Worm (Caenorhabditis elegans) whole organism, late embryonic: ENCODE results near the gene gst-35.

Experiments used
- C08G9.2 ChIP-seq: sonication (generic microtip); optimal IDR thresholded peaks from 2 replicates; lab custom pipeline; 2016; ENCODE audit warnings: mild to moderate bottlenecking, missing genetic modification characterization, moderate library complexity, missing compliant biosample characterization
- K09A11.1 ChIP-seq: sonication (generic microtip); optimal IDR thresholded peaks from 2 replicates; lab custom pipeline; 2017; ENCODE audit warnings: antibody characterized with exemption, mild to moderate bottlenecking, missing genetic modification characterization, missing compliant biosample characterization; ENCODE audit not compliant: insufficient read depth
- T23F11.4 ChIP-seq: fragments of 200-800 bp; sonication (Bioruptor generic); optimal IDR thresholded peaks from 2 replicates; lab custom pipeline; 2018; ENCODE audit warnings: mild to moderate bottlenecking, missing genetic modification characterization, missing compliant biosample characterization
- Y22D7AL.16 ChIP-seq: sonication (generic microtip); optimal IDR thresholded peaks from 2 replicates; lab custom pipeline; 2016; ENCODE audit warnings: missing genetic modification characterization, missing compliant biosample characterization
- ahr-1 ChIP-seq: sonication (generic microtip); optimal IDR thresholded peaks from 2 replicates; lab custom pipeline; 2016; ENCODE audit warnings: missing genetic modification characterization, missing compliant biosample characterization
- ama-1 ChIP-seq: fragments of 150-350 bp; optimal IDR thresholded peaks from 2 replicates; lab custom pipeline; 2014
- ceh-14 ChIP-seq: sonication (generic microtip); optimal IDR thresholded peaks from 2 replicates; lab custom pipeline; 2016; ENCODE audit warnings: missing genotype, missing genetic modification characterization, missing compliant biosample characterization
- ceh-19 ChIP-seq: fragments of 200-800 bp; sonication (Bioruptor generic); optimal IDR thresholded peaks from 2 replicates; lab custom pipeline; 2018; ENCODE audit warnings: mild to moderate bottlenecking, missing genetic modification characterization, missing compliant biosample characterization
- ceh-22 ChIP-seq: sonication (generic microtip); optimal IDR thresholded peaks from 2 replicates; lab custom pipeline; 2017; ENCODE audit warnings: missing biosample characterization, missing genetic modification characterization
- ceh-30 ChIP-seq: fragments of 150-350 bp; optimal IDR thresholded peaks from 2 replicates; lab custom pipeline; 2014; ENCODE audit warnings: missing biosample characterization, missing genetic modification characterization
- ceh-31 ChIP-seq: sonication (generic microtip); optimal IDR thresholded peaks from 2 replicates; lab custom pipeline; 2016; ENCODE audit warnings: missing genetic modification characterization, missing compliant biosample characterization
- ceh-48 ChIP-seq: sonication (generic microtip); optimal IDR thresholded peaks from 2 replicates; lab custom pipeline; 2016; ENCODE audit warnings: missing genetic modification characterization, inconsistent platforms, missing compliant biosample characterization
- che-1 ChIP-seq: sonication (generic microtip); optimal IDR thresholded peaks from 2 replicates; lab custom pipeline; 2016; ENCODE audit warnings: mild to moderate bottlenecking, missing genetic modification characterization, missing compliant biosample characterization
- dmd-4 ChIP-seq: sonication (generic microtip); optimal IDR thresholded peaks from 2 replicates; lab custom pipeline; 2016; ENCODE audit warnings: borderline replicate concordance, missing genetic modification characterization, missing compliant biosample characterization
- elt-2 ChIP-seq: sonication (generic microtip); optimal IDR thresholded peaks from 2 replicates; lab custom pipeline; 2016; ENCODE audit warnings: missing genetic modification reagents, missing genetic modification characterization, missing compliant biosample characterization
- ets-4 ChIP-seq: sonication (generic microtip); optimal IDR thresholded peaks from 2 replicates; lab custom pipeline; 2016; ENCODE audit warnings: missing genetic modification characterization, missing compliant biosample characterization
- eyg-1 ChIP-seq: sonication (generic microtip); optimal IDR thresholded peaks from 2 replicates; lab custom pipeline; 2016; ENCODE audit warnings: missing genotype, missing genetic modification characterization, missing compliant biosample characterization
- fax-1 ChIP-seq: sonication (generic microtip); optimal IDR thresholded peaks from 2 replicates; lab custom pipeline; 2016; ENCODE audit warnings: missing genotype, missing genetic modification characterization, missing compliant biosample characterization
- fkh-10 ChIP-seq: fragments of 150-350 bp; optimal IDR thresholded peaks from 2 replicates; lab custom pipeline; 2014; ENCODE audit warnings: missing biosample characterization, missing genetic modification reagents, missing genetic modification characterization
- fkh-6 ChIP-seq: sonication (generic microtip); optimal IDR thresholded peaks from 2 replicates; lab custom pipeline; 2016; ENCODE audit warnings: missing genetic modification characterization, missing compliant biosample characterization
- hlh-15 ChIP-seq: sonication (generic microtip); optimal IDR thresholded peaks from 2 replicates; lab custom pipeline; 2016; ENCODE audit warnings: missing genetic modification characterization, missing compliant biosample characterization
- hlh-6 ChIP-seq: sonication (generic microtip); optimal IDR thresholded peaks from 2 replicates; lab custom pipeline; 2016; ENCODE audit warnings: missing genotype, missing genetic modification characterization, missing compliant biosample characterization
- hlh-8 ChIP-seq: sonication (generic microtip); optimal IDR thresholded peaks from 2 replicates; lab custom pipeline; 2016; ENCODE audit warnings: missing genotype, missing genetic modification characterization, missing compliant biosample characterization
- lin-11 ChIP-seq: fragments of 200-800 bp; sonication (Bioruptor generic); optimal IDR thresholded peaks from 2 replicates; lab custom pipeline; 2018; ENCODE audit warnings: mild to moderate bottlenecking, missing genetic modification characterization, missing compliant biosample characterization
- madf-2 ChIP-seq: sonication (generic microtip); optimal IDR thresholded peaks from 2 replicates; lab custom pipeline; 2017; ENCODE audit warnings: missing genetic modification characterization, missing compliant biosample characterization
- mec-3 ChIP-seq: sonication (generic microtip); optimal IDR thresholded peaks from 2 replicates; lab custom pipeline; 2016; ENCODE audit warnings: borderline replicate concordance, missing genetic modification characterization, missing compliant biosample characterization
- nfya-1 ChIP-seq: sonication (generic microtip); optimal IDR thresholded peaks from 2 replicates; lab custom pipeline; 2017; ENCODE audit warnings: missing genetic modification characterization, mild to moderate bottlenecking, missing compliant biosample characterization, antibody characterized with exemption, moderate library complexity
- nhr-11 ChIP-seq: fragments of 150-350 bp; optimal IDR thresholded peaks from 2 replicates; lab custom pipeline; 2014; ENCODE audit warnings: missing biosample characterization, missing genetic modification characterization
- npax-4 ChIP-seq: sonication (generic microtip); optimal IDR thresholded peaks from 2 replicates; lab custom pipeline; 2016; ENCODE audit warnings: missing genetic modification characterization, missing compliant biosample characterization
- odd-2 ChIP-seq: sonication (generic microtip); optimal IDR thresholded peaks from 2 replicates; lab custom pipeline; 2017; ENCODE audit warnings: antibody characterized with exemption, mild to moderate bottlenecking, missing genetic modification characterization, missing compliant biosample characterization
- pha-4 ChIP-seq: fragments of 150-350 bp; optimal IDR thresholded peaks from 2 replicates; lab custom pipeline; 2018; ENCODE audit warnings: missing biosample characterization, missing genetic modification reagents, missing genetic modification characterization
- pqm-1 ChIP-seq: sonication (generic microtip); optimal IDR thresholded peaks from 2 replicates; lab custom pipeline; 2016; ENCODE audit warnings: missing genetic modification characterization, missing compliant biosample characterization
- ref-2 ChIP-seq: sonication (generic microtip); optimal IDR thresholded peaks from 2 replicates; lab custom pipeline; 2016; ENCODE audit warnings: missing genetic modification characterization, missing compliant biosample characterization
- sdc-2 ChIP-seq: sonication (generic microtip); optimal IDR thresholded peaks from 2 replicates; lab custom pipeline; 2016; ENCODE audit warnings: missing genotype, missing genetic modification characterization, missing compliant biosample characterization
- ttx-3 ChIP-seq: sonication (generic microtip); optimal IDR thresholded peaks from 2 replicates; lab custom pipeline; 2016; ENCODE audit warnings: missing genetic modification reagents, missing genetic modification characterization, missing compliant biosample characterization
- unc-42 ChIP-seq: sonication (generic microtip); optimal IDR thresholded peaks from 2 replicates; lab custom pipeline; 2016; ENCODE audit warnings: missing genotype, missing genetic modification characterization, missing compliant biosample characterization
- unc-55 ChIP-seq: sonication (generic microtip); optimal IDR thresholded peaks from 2 replicates; lab custom pipeline; 2017; ENCODE audit warnings: missing biosample characterization, missing genetic modification reagents, missing genetic modification characterization
- unc-86 ChIP-seq: sonication (generic microtip); optimal IDR thresholded peaks from 2 replicates; lab custom pipeline; 2016; ENCODE audit warnings: missing genetic modification characterization, missing compliant biosample characterization
- zip-5 ChIP-seq: sonication (generic microtip); optimal IDR thresholded peaks from 2 replicates; lab custom pipeline; 2016; ENCODE audit warnings: missing genetic modification characterization, missing compliant biosample characterization
- ztf-16 ChIP-seq: sonication (generic microtip); optimal IDR thresholded peaks from 2 replicates; lab custom pipeline; 2017; ENCODE audit warnings: missing genetic modification characterization, missing compliant biosample characterization

gst-35 gene

DNA sequence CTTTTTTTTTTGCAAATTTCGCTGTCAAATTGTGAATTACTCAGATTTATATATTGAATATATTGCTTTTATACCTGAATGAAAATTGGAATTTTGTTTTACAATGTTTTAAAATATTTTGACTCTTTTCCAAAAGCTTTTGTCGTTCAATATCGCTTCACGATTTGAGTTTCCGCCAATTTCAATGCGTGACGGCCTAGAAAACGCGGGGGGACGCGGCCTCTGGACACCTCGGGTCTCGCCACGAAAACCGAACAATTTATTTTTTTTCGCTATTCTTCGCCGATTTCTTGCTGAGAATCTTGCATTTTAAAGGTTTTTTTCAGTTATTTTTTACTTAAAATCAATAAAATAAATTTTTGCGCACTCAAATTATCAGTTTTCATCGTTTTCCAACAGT is 47.5 kb upstream of the gst-35 start, which contains the start of gene Y46E12BL.2 (continued):
- TF ChIP-seq nfya-1 (tag; lab: Kevin White, UChicago): peak; percentile 57
- TF ChIP-seq hlh-6 (tag; lab: Kevin White, UChicago): no peak
- TF ChIP-seq odd-2 (tag; lab: Kevin White, UChicago): no peak
- no peak for TF ChIP-seq T23F11.4 (GFP tag; lab: Kevin White, UChicago)
- no peak for TF ChIP-seq sdc-2 (tag; lab: Kevin White, UChicago)
- TF ChIP-seq nhr-11 (tag; lab: Kevin White, UChicago): no peak
- TF ChIP-seq ceh-22 (tag; lab: Kevin White, UChicago): no peak
- TF ChIP-seq ceh-31 (tag; lab: Kevin White, UChicago): peak; percentile 92
- peak; percentile 60 for TF ChIP-seq fax-1 (tag; lab: Kevin White, UChicago)
- peak; percentile 5 for TF ChIP-seq unc-86 (tag; lab: Kevin White, UChicago)
- TF ChIP-seq ets-4 (tag; lab: Kevin White, UChicago): peak; percentile 81
- TF ChIP-seq ama-1 (lab: Kevin White, UChicago): no peak
- TF ChIP-seq, all 69 proteins: peak for 21

DNA sequence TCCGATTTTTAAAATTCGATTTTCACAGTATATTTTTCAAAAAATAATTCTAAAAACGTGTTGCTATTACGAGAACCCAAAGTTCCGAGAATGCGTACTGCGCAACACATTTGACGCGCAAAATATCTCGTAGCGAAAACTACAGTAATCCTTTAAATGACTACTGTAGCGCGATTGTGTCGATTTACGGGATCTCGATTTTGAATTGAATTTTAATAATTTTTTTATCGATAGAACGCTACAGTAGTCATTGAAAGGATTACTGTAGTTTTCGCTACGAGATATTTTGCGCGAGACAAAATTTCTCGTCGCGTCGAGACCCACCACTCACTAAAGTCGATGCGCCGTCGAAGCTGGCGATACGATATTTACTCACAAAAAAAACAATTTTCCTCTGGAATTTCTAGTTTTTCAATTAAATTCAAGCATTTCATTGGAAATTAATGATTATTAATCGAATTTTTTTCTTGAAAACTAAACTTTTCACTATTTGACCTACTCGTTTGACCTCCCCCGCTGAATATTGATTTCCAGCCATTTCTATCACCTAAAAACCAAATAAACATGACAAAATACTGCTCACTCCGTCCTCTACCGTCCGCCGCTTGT is 44.7 kb upstream of the gst-35 start, which contains the start of gene spsb-2:
Gene spsb-2 (plus strand): TSS at position 559 of the 609 bp plus-strand sequence.
- no peak for TF ChIP-seq unc-86 (tag; lab: Kevin White, UChicago)
- no peak for TF ChIP-seq zip-5 (tag; lab: Kevin White, UChicago)
- TF ChIP-seq ref-2: no peak
- TF ChIP-seq Y22D7AL.16 (tag; lab: Kevin White, UChicago): no peak
- TF ChIP-seq unc-42 (tag; lab: Kevin White, UChicago): no peak
- TF ChIP-seq npax-4 (tag; lab: Kevin White, UChicago): no peak
- TF ChIP-seq ztf-16 (tag; lab: Kevin White, UChicago): no peak
- TF ChIP-seq elt-2 (tag; lab: Kevin White, UChicago): no peak
- no peak for TF ChIP-seq che-1 (tag; lab: Kevin White, UChicago)
- TF ChIP-seq ceh-19 (GFP tag; lab: Kevin White, UChicago): no peak
- no peak for TF ChIP-seq ceh-14
- no peak for TF ChIP-seq hlh-8 (tag; lab: Kevin White, UChicago)
- no peak for TF ChIP-seq eyg-1 (tag; lab: Kevin White, UChicago)
- no peak for TF ChIP-seq ceh-48 (tag; lab: Kevin White, UChicago)
- no peak for TF ChIP-seq dmd-4 (tag; lab: Kevin White, UChicago)
- TF ChIP-seq ahr-1 (tag; lab: Kevin White, UChicago): no peak
- TF ChIP-seq, all 69 proteins: peak for 0

DNA sequence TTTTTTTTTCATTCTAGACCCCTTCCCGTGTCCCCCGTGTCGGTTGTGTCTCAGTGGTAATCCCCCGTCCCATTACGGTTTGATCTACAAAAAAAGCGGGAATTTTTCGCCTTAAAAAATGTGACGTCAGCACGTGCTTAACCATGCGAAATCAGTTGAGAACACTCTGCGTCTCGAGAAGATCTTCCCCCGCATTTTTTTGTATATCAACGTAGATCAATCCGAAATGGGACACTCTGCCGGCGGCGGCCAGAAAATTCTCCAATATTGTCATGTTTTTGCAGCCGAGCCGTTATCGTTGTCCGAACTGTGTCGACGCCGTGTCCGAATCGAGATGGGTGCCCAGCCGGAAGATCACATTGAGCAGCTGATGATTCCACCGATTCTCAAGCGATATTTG is 42.8 kb upstream of the gst-35 start:
- TF ChIP-seq ceh-19 (GFP tag; lab: Kevin White, UChicago): no peak
- TF ChIP-seq che-1 (tag; lab: Kevin White, UChicago): no peak
- no peak for TF ChIP-seq pha-4
- TF ChIP-seq pqm-1: no peak
- no peak for TF ChIP-seq zip-5 (tag; lab: Kevin White, UChicago)
- no peak for TF ChIP-seq Y22D7AL.16 (tag; lab: Kevin White, UChicago)
- TF ChIP-seq unc-42 (tag; lab: Kevin White, UChicago): no peak
- no peak for TF ChIP-seq ets-4 (tag; lab: Kevin White, UChicago)
- TF ChIP-seq ztf-16 (tag; lab: Kevin White, UChicago): no peak
- TF ChIP-seq lin-11 (tag; lab: Kevin White, UChicago): no peak
- no peak for TF ChIP-seq fkh-6
- no peak for TF ChIP-seq T23F11.4 (GFP tag; lab: Kevin White, UChicago)
- no peak for TF ChIP-seq fkh-10 (GFP tag; lab: Kevin White, UChicago)
- TF ChIP-seq unc-55: no peak

DNA sequence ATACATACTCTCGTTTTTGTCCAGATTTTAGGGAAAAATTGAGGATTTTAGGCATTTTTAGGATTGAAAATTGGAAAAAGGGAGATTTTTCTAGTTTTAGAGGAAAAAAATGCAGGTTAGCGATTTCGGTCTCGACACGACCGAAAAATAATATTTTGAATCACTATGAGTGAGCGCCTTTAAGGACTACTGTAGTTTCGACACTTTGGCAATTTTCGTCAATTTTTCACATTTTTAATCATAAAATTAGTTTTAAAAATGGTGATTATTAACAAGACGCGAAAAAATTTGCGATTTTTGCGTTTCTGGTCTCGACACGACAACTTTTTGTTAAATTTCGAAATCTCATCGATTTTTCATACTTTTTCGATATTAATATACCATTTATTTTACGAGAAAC is 41.6 kb upstream of the gst-35 start:
- TF ChIP-seq C08G9.2 (no peak), mec-3 (tag; lab: Kevin White, UChicago) (no peak), Y22D7AL.16 (tag; lab: Kevin White, UChicago) (no peak), hlh-15 (tag; lab: Kevin White, UChicago) (no peak), K09A11.1 (tag; lab: Kevin White, UChicago) (no peak), madf-2 (tag; lab: Kevin White, UChicago) (no peak), unc-55 (no peak), ceh-30 (tag; lab: Kevin White, UChicago) (no peak), eyg-1 (tag; lab: Kevin White, UChicago) (no peak), ttx-3 (tag; lab: Kevin White, UChicago) (no peak), fax-1 (tag; lab: Kevin White, UChicago) (no peak), ets-4 (tag; lab: Kevin White, UChicago) (no peak), npax-4 (tag; lab: Kevin White, UChicago) (no peak), T23F11.4 (GFP tag; lab: Kevin White, UChicago) (no peak)
